Fruit fly (Drosophila melanogaster) whole organism, pupa: ENCODE measurements around the gene CG12645.

Experiments
- CG32121 ChIP-seq: fragments of 200-800 bp; sonication (Bioruptor generic); IDR thresholded peaks from 2 replicates; pipeline ENCODE4 v1.3.6; 2022; ENCODE audit warnings: missing biosample characterization, missing genetic modification characterization
- CG34367 ChIP-seq: fragments of 200-800 bp; sonication (Bioruptor generic); optimal IDR thresholded peaks from 2 replicates; lab custom pipeline; 2018; ENCODE audit warnings: missing biosample characterization, mild to moderate bottlenecking, missing genetic modification characterization
- D1 ChIP-seq: fragments of 200-800 bp; sonication (Bioruptor generic); optimal IDR thresholded peaks from 2 replicates; lab custom pipeline; 2018; ENCODE audit warnings: missing biosample characterization, mild to moderate bottlenecking, missing genetic modification characterization, moderate library complexity
- rn ChIP-seq: fragments of 200-800 bp; sonication (Bioruptor generic); IDR thresholded peaks from 2 replicates; pipeline ENCODE4 v1.3.6; 2022; ENCODE audit warnings: missing biosample characterization, missing genetic modification characterization

- TF ChIP-seq D1 (tag; lab: Kevin White, UChicago) (no peak), CG32121 (no peak), CG34367 (tag; lab: Kevin White, UChicago) (no peak), rn (no peak)
Measured at dm6 chrX:10127204-10127603, 26.2 kb upstream of the CG12645 start.
